Fruit fly (Drosophila melanogaster): ENCODE measurements around the gene mRpS18A.

Gene mRpS18A

DNA sequence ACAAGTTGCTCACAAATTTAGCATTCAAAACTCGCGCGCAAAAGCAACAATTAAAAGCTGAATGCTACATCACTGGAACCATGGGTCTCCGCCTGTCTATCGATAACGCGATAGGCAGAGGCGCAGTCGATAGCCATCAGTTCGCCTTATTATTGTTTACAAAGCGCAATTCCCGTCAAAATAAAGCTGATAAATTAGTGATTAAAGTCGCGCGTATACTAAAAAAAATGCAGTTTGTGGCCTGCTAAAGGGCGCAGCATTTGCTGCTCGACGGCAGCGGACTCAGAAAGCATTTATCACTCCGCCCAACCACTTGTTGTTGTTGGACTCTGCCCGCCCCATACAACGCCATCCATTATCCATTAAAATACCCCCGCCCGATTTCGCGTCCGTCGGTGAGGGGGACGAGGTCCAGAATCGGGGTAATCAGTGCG lies 44.6 kb downstream of the mRpS18A start, which contains the start of gene CG11737 (continued):
- peak; percentile 94 for TF ChIP-seq kah (GFP tag; optimal IDR thresholded peaks at IDR 0.05)
- TF ChIP-seq Ets97D (GFP tag; optimal IDR thresholded peaks at IDR 0.05) = peak; percentile 20
- TF ChIP-seq YL-1 (GFP tag; optimal IDR thresholded peaks at IDR 0.05) = peak; percentile 17
- no peak for TF ChIP-seq CG13123 (GFP tag; optimal IDR thresholded peaks at IDR 0.05)
- TF ChIP-seq Dfd (GFP tag; optimal IDR thresholded peaks at IDR 0.05) = no peak
- TF ChIP-seq Xbp1 (GFP tag; optimal IDR thresholded peaks at IDR 0.05) = no peak
- no peak for TF ChIP-seq CG17359 (tag; optimal IDR thresholded peaks at IDR 0.05)
- no peak for TF ChIP-seq CG5953 (GFP tag; IDR thresholded peaks at IDR 0.05)
- TF ChIP-seq Sox102F (GFP tag; optimal IDR thresholded peaks at IDR 0.05) = no peak
- peak; percentile 66 for TF ChIP-seq MBD-R2 (GFP tag; IDR thresholded peaks at IDR 0.05)
- peak; percentile 72 for TF ChIP-seq CG13287 (GFP tag; IDR thresholded peaks at IDR 0.05; ENCODE audit: partially characterized antibody)
- TF ChIP-seq ftz-f1 (GFP tag; optimal IDR thresholded peaks at IDR 0.05) = no peak
- no peak for TF ChIP-seq bsh (GFP tag; optimal IDR thresholded peaks at IDR 0.05)
- no peak for TF ChIP-seq rib (GFP tag; IDR thresholded peaks at IDR 0.05)
- TF ChIP-seq nerfin-2 (GFP tag; IDR thresholded peaks at IDR 0.05; ENCODE audit: partially characterized antibody) = peak; percentile 66; the same call in 1 of the 2 replicates
- TF ChIP-seq gro (GFP tag; optimal IDR thresholded peaks at IDR 0.05) = no peak
- TF ChIP-seq onecut (GFP tag; IDR thresholded peaks at IDR 0.05) = no peak
- TF ChIP-seq z (GFP tag; IDR thresholded peaks at IDR 0.05) = no peak
- TF ChIP-seq CG11093 (GFP tag; IDR thresholded peaks at IDR 0.05) = no peak
- no peak for TF ChIP-seq CG4707 (GFP tag; optimal IDR thresholded peaks at IDR 0.05)
- TF ChIP-seq CG2202 (tag; optimal IDR thresholded peaks at IDR 0.05) = no peak
- TF ChIP-seq ac (GFP tag; optimal IDR thresholded peaks at IDR 0.05) = no peak
- no peak for TF ChIP-seq Poxn (GFP tag; IDR thresholded peaks at IDR 0.05)
- TF ChIP-seq CG18619 (GFP tag; optimal IDR thresholded peaks at IDR 0.05) = no peak
- peak; percentile 59; the same call in 3 of the 4 replicates for TF ChIP-seq Dll (GFP tag; IDR thresholded peaks at IDR 0.05; ENCODE audit: partially characterized antibody)
- TF ChIP-seq CG32532 (GFP tag; IDR thresholded peaks at IDR 0.05) = peak; percentile 6; the same call in 1 of the 2 replicates
- TF ChIP-seq CG4360 (GFP tag; IDR thresholded peaks at IDR 0.05) = peak; percentile 89
- no peak for TF ChIP-seq CG9932 (GFP tag; IDR thresholded peaks at IDR 0.05)
- peak; percentile 99 for TF ChIP-seq CG18011 (GFP tag; optimal IDR thresholded peaks at IDR 0.05)
- no peak for TF ChIP-seq Hsf (GFP tag; optimal IDR thresholded peaks at IDR 0.05)
- no peak for TF ChIP-seq CG6854 (GFP tag; optimal IDR thresholded peaks at IDR 0.05)
- TF ChIP-seq CG10366 (GFP tag; IDR thresholded peaks at IDR 0.05) = 0 out of 2 replicates have a peak, but pooled peaks have one; percentile 8
- TF ChIP-seq CG30403 (GFP tag; optimal IDR thresholded peaks at IDR 0.05) = no peak
- no peak for TF ChIP-seq ERR (GFP tag; optimal IDR thresholded peaks at IDR 0.05)
- no peak for TF ChIP-seq mirr (GFP tag; optimal IDR thresholded peaks at IDR 0.05)
- no peak for TF ChIP-seq CG17568 (GFP tag; optimal IDR thresholded peaks at IDR 0.05)
- TF ChIP-seq mam (GFP tag; optimal IDR thresholded peaks at IDR 0.05) = no peak
- TF ChIP-seq CG3065 (GFP tag; optimal IDR thresholded peaks at IDR 0.05) = no peak
- TF ChIP-seq twi (tag; optimal IDR thresholded peaks at IDR 0.05) = no peak
- no peak for TF ChIP-seq Atf3 (GFP tag; optimal IDR thresholded peaks at IDR 0.05)
- TF ChIP-seq gce (GFP tag; IDR thresholded peaks at IDR 0.05) = no peak
- no peak for TF ChIP-seq CG8089 (GFP tag; optimal IDR thresholded peaks at IDR 0.05)
- TF ChIP-seq unpg (GFP tag; optimal IDR thresholded peaks at IDR 0.05) = no peak
- no peak for TF ChIP-seq Stat92E (GFP tag; optimal IDR thresholded peaks at IDR 0.05)
- TF ChIP-seq CG1647 (GFP tag; optimal IDR thresholded peaks at IDR 0.05) = no peak
- TF ChIP-seq CG8359 (GFP tag; optimal IDR thresholded peaks at IDR 0.05; ENCODE audit: borderline replicate concordance) = no peak
- no peak for TF ChIP-seq Vsx1 (GFP tag; optimal IDR thresholded peaks at IDR 0.05)
- no peak for TF ChIP-seq BtbVII (GFP tag; optimal IDR thresholded peaks at IDR 0.05)
- TF ChIP-seq amos (GFP tag; IDR thresholded peaks at IDR 0.05; ENCODE audit: partially characterized antibody) = peak; percentile 56
- no peak for TF ChIP-seq slbo (GFP tag; IDR thresholded peaks at IDR 0.05)
- no peak for TF ChIP-seq CG31224 (GFP tag; IDR thresholded peaks at IDR 0.05)

All from whole organism, embryonic.